Worm (Caenorhabditis elegans): Measurements from ENCODE around the gene npr-42.

ce11 chrII:4320455-4320854, 44.5 kb downstream of the npr-42 start, which contains the start of gene Y52E8A.2:
- TF ChIP-seq cog-1 (tag; optimal IDR thresholded peaks at IDR 0.05) (no peak), ztf-23 (GFP tag; IDR thresholded peaks at IDR 0.05) (no peak), ref-1 (GFP tag; conservative IDR thresholded peaks at IDR 0.05) (no peak)
